Fruit fly (Drosophila melanogaster) whole organism, embryonic: ENCODE results near the gene RabX5.
A peak's percentile ranks its signal among the peaks of the same experiment; 100 is the strongest.

Experiments
- CG10267 ChIP-seq: fragments of 200-800 bp; sonication (Bioruptor generic); optimal IDR thresholded peaks from 2 replicates; lab custom pipeline; 2018; ENCODE audit warnings: missing biosample characterization, mild to moderate bottlenecking, missing genetic modification characterization, moderate library complexity
- CG11247 ChIP-seq: fragments of 200-800 bp; sonication (Bioruptor generic); IDR thresholded peaks from 2 replicates; pipeline ENCODE4 v1.3.6; 2022; ENCODE audit warnings: missing biosample characterization, missing genetic modification characterization
- CG11560 ChIP-seq: fragments of 200-800 bp; sonication (Bioruptor generic); IDR thresholded peaks from 3 replicates; pipeline ENCODE4 v1.3.6; 2022; ENCODE audit warnings: missing biosample characterization, missing genetic modification characterization
- CG12155 ChIP-seq: fragments of 200-800 bp; sonication (Bioruptor generic); optimal IDR thresholded peaks from 3 replicates; lab custom pipeline; 2016; ENCODE audit warnings: missing biosample characterization, missing genetic modification characterization
- CG12236 ChIP-seq: fragments of 200-800 bp; sonication (Bioruptor generic); optimal IDR thresholded peaks from 2 replicates; lab custom pipeline; 2016; ENCODE audit warnings: missing biosample characterization, missing genetic modification characterization
- CG13296 ChIP-seq: fragments of 200-800 bp; sonication (Bioruptor generic); optimal IDR thresholded peaks from 3 replicates; lab custom pipeline; 2018; ENCODE audit warnings: missing biosample characterization, mild to moderate bottlenecking, missing genetic modification characterization
- CG17912 ChIP-seq: fragments of 200-800 bp; sonication (Bioruptor generic); optimal IDR thresholded peaks from 2 replicates; lab custom pipeline; 2018; ENCODE audit warnings: missing biosample characterization, mild to moderate bottlenecking, missing genetic modification characterization
- CG1832 ChIP-seq: fragments of 200-800 bp; sonication (Bioruptor generic); optimal IDR thresholded peaks from 2 replicates; lab custom pipeline; 2017; ENCODE audit warnings: missing biosample characterization, mild to moderate bottlenecking, missing genetic modification characterization, inconsistent platforms
- CG2120 ChIP-seq: fragments of 200-800 bp; sonication (Bioruptor generic); optimal IDR thresholded peaks from 3 replicates; lab custom pipeline; 2016; ENCODE audit warnings: missing biosample characterization, missing genetic modification characterization
- CG2129 ChIP-seq: fragments of 200-800 bp; sonication (Bioruptor generic); IDR thresholded peaks from 2 replicates; pipeline ENCODE4 v1.3.6; 2022; ENCODE audit warnings: missing biosample characterization, missing genetic modification characterization; ENCODE audit not compliant: partially characterized antibody
- CG2678 ChIP-seq: fragments of 200-800 bp; sonication (Bioruptor generic); optimal IDR thresholded peaks from 3 replicates; lab custom pipeline; 2019; ENCODE audit warnings: missing biosample characterization, mild to moderate bottlenecking, missing genetic modification characterization, moderate library complexity
- CG43689 ChIP-seq: fragments of 200-800 bp; sonication (Bioruptor generic); IDR thresholded peaks from 2 replicates; pipeline ENCODE4 v1.3.6; 2022; ENCODE audit warnings: missing biosample characterization, missing genetic modification characterization
- CG4820 ChIP-seq: fragments of 200-800 bp; sonication (Bioruptor generic); optimal IDR thresholded peaks from 3 replicates; lab custom pipeline; 2016; ENCODE audit warnings: missing biosample characterization, missing genetic modification characterization
- CG6175 ChIP-seq: fragments of 200-800 bp; sonication (Bioruptor generic); IDR thresholded peaks from 3 replicates; pipeline ENCODE4 v1.3.6; 2022; ENCODE audit warnings: missing biosample characterization, missing genetic modification characterization
- CG7271 ChIP-seq: fragments of 200-800 bp; sonication (Bioruptor generic); optimal IDR thresholded peaks from 2 replicates; lab custom pipeline; 2018; ENCODE audit warnings: missing biosample characterization, mild to moderate bottlenecking, missing genetic modification characterization, moderate library complexity
- D19A ChIP-seq: fragments of 200-800 bp; optimal IDR thresholded peaks from 3 replicates; lab custom pipeline; 2019; ENCODE audit warnings: missing biosample characterization, mild to moderate bottlenecking, missing genetic modification characterization, moderate library complexity
- E2f2 ChIP-seq: fragments of 200-800 bp; sonication (Bioruptor generic); IDR thresholded peaks from 2 replicates; pipeline ENCODE4 v1.3.6; 2022; ENCODE audit warnings: missing biosample characterization, missing genetic modification characterization
- Ets97D ChIP-seq: fragments of 200-800 bp; sonication (Bioruptor generic); optimal IDR thresholded peaks from 3 replicates; lab custom pipeline; 2016; ENCODE audit warnings: missing biosample characterization, missing genetic modification characterization
- GATAe ChIP-seq: fragments of 200-800 bp; sonication (Bioruptor generic); conservative IDR thresholded peaks from 2 replicates; pipeline ENCODE4 v1.3.6; 2022; ENCODE audit warnings: missing biosample characterization, missing genetic modification characterization
- H2.0 ChIP-seq: fragments of 200-800 bp; sonication (Bioruptor generic); IDR thresholded peaks from 2 replicates; pipeline ENCODE4 v1.3.6; 2022; ENCODE audit warnings: missing biosample characterization, missing genetic modification characterization
- Hmr ChIP-seq: fragments of 200-800 bp; sonication (Bioruptor generic); optimal IDR thresholded peaks from 3 replicates; lab custom pipeline; 2017; ENCODE audit warnings: mild to moderate bottlenecking, missing biosample characterization, missing genetic modification reagents, missing genetic modification characterization
- MBD-R2 ChIP-seq: fragments of 200-800 bp; sonication (Bioruptor generic); IDR thresholded peaks from 2 replicates; pipeline ENCODE4 v1.3.6; 2022; ENCODE audit warnings: missing biosample characterization, missing genetic modification characterization
- Mes4 ChIP-seq: fragments of 200-800 bp; sonication (Bioruptor generic); optimal IDR thresholded peaks from 2 replicates; lab custom pipeline; 2016; ENCODE audit warnings: missing biosample characterization, missing genetic modification characterization
- Myb ChIP-seq: fragments of 200-800 bp; sonication (Bioruptor generic); optimal IDR thresholded peaks from 2 replicates; lab custom pipeline; 2016; ENCODE audit warnings: missing biosample characterization, missing genetic modification characterization
- Pdp1 ChIP-seq, 2 experiments: fragments of 200-800 bp; sonication (Bioruptor generic); optimal IDR thresholded peaks; 3 replicates each; lab custom pipeline; 2016; ENCODE audit warnings: missing biosample characterization in 2 of 2, missing genetic modification characterization in 2 of 2, mild to moderate bottlenecking in 1 of 2, moderate library complexity in 1 of 2
- Six4 ChIP-seq: fragments of 200-800 bp; sonication (Bioruptor generic); optimal IDR thresholded peaks from 2 replicates; lab custom pipeline; 2016; ENCODE audit warnings: missing biosample characterization, missing genetic modification characterization
- Spps ChIP-seq: fragments of 200-800 bp; sonication (Bioruptor generic); optimal IDR thresholded peaks from 2 replicates; lab custom pipeline; 2018; ENCODE audit warnings: missing biosample characterization, mild to moderate bottlenecking, missing genetic modification characterization
- Ssrp ChIP-seq: fragments of 200-800 bp; sonication (Bioruptor generic); optimal IDR thresholded peaks from 2 replicates; lab custom pipeline; 2018; ENCODE audit warnings: missing biosample characterization, mild to moderate bottlenecking, missing genetic modification characterization, moderate library complexity
- amos ChIP-seq: fragments of 200-800 bp; sonication (Bioruptor generic); IDR thresholded peaks from 2 replicates; pipeline ENCODE4 v1.3.6; 2022; ENCODE audit warnings: missing biosample characterization, missing genetic modification characterization; ENCODE audit not compliant: partially characterized antibody
- ase ChIP-seq: fragments of 200-800 bp; sonication (Bioruptor generic); IDR thresholded peaks from 3 replicates; pipeline ENCODE4 v1.3.6; 2022; ENCODE audit warnings: missing biosample characterization, missing genetic modification characterization
- bab2 ChIP-seq: fragments of 200-800 bp; sonication (Bioruptor generic); optimal IDR thresholded peaks from 2 replicates; lab custom pipeline; 2016; ENCODE audit warnings: missing biosample characterization, missing genetic modification characterization
- bowl ChIP-seq: fragments of 200-800 bp; sonication (Bioruptor generic); IDR thresholded peaks from 2 replicates; pipeline ENCODE4 v1.3.6; 2022; ENCODE audit warnings: missing biosample characterization, missing genetic modification characterization
- crol ChIP-seq: fragments of 200-800 bp; sonication (Bioruptor generic); IDR thresholded peaks from 2 replicates; pipeline ENCODE4 v1.3.6; 2022; ENCODE audit warnings: missing biosample characterization, missing genetic modification characterization
- ems ChIP-seq: fragments of 200-800 bp; sonication (Bioruptor generic); optimal IDR thresholded peaks from 3 replicates; lab custom pipeline; 2016; ENCODE audit warnings: missing biosample characterization, missing genetic modification characterization
- en ChIP-seq: fragments of 200-800 bp; sonication (Bioruptor generic); optimal IDR thresholded peaks from 2 replicates; lab custom pipeline; 2016; ENCODE audit warnings: missing biosample characterization, missing genetic modification characterization
- fd102C ChIP-seq: fragments of 200-800 bp; sonication (Bioruptor generic); optimal IDR thresholded peaks from 2 replicates; lab custom pipeline; 2018; ENCODE audit warnings: missing biosample characterization, mild to moderate bottlenecking, missing genetic modification characterization, moderate library complexity
- fd96Cb ChIP-seq: fragments of 200-800 bp; sonication (Bioruptor generic); optimal IDR thresholded peaks from 2 replicates; lab custom pipeline; 2018; ENCODE audit warnings: missing biosample characterization, mild to moderate bottlenecking, missing genetic modification characterization, moderate library complexity
- gcm ChIP-seq: fragments of 200-800 bp; sonication (Bioruptor generic); optimal IDR thresholded peaks from 2 replicates; lab custom pipeline; 2019; ENCODE audit warnings: missing biosample characterization, mild to moderate bottlenecking, missing genetic modification characterization, moderate library complexity
- gt ChIP-seq: fragments of 200-800 bp; sonication (Bioruptor generic); IDR thresholded peaks from 2 replicates; pipeline ENCODE4 v1.3.6; 2022; ENCODE audit warnings: missing biosample characterization, missing genetic modification characterization
- h ChIP-seq: fragments of >200 bp; optimal IDR thresholded peaks from 2 replicates; lab custom pipeline; 2017
- jing ChIP-seq: fragments of 200-800 bp; sonication (Bioruptor generic); optimal IDR thresholded peaks from 2 replicates; lab custom pipeline; 2018; ENCODE audit warnings: missing biosample characterization, mild to moderate bottlenecking, missing genetic modification characterization
- kni ChIP-seq: fragments of 200-800 bp; sonication (Bioruptor generic); optimal IDR thresholded peaks from 3 replicates; lab custom pipeline; 2017; ENCODE audit warnings: mild to moderate bottlenecking, missing biosample characterization, missing genetic modification reagents, missing genetic modification characterization
- lab ChIP-seq: fragments of 200-800 bp; sonication (Bioruptor generic); optimal IDR thresholded peaks from 3 replicates; lab custom pipeline; 2017; ENCODE audit warnings: missing biosample characterization, missing genetic modification characterization, mild to moderate bottlenecking, moderate library complexity, missing genetic modification reagents
- luna ChIP-seq: fragments of 200-800 bp; sonication (Bioruptor generic); optimal IDR thresholded peaks from 2 replicates; lab custom pipeline; 2016; ENCODE audit warnings: missing biosample characterization, missing genetic modification characterization
- mld ChIP-seq: fragments of 200-800 bp; sonication (Bioruptor generic); IDR thresholded peaks from 3 replicates; pipeline ENCODE4 v1.3.6; 2022; ENCODE audit warnings: missing biosample characterization, missing genetic modification characterization; ENCODE audit not compliant: partially characterized antibody
- pum ChIP-seq: fragments of 200-800 bp; sonication (Bioruptor generic); optimal IDR thresholded peaks from 2 replicates; lab custom pipeline; 2016; ENCODE audit warnings: missing biosample characterization, missing genetic modification characterization
- run ChIP-seq: fragments of 200-800 bp; sonication (Bioruptor generic); optimal IDR thresholded peaks from 3 replicates; lab custom pipeline; 2018; ENCODE audit warnings: missing biosample characterization, mild to moderate bottlenecking, missing genetic modification characterization
- slou ChIP-seq: fragments of 200-800 bp; sonication (Bioruptor generic); optimal IDR thresholded peaks from 3 replicates; lab custom pipeline; 2016; ENCODE audit warnings: missing biosample characterization, missing genetic modification characterization
- tio ChIP-seq: fragments of 200-800 bp; sonication (Bioruptor generic); optimal IDR thresholded peaks from 2 replicates; lab custom pipeline; 2017; ENCODE audit warnings: missing biosample characterization, missing genetic modification characterization, inconsistent platforms
- tll ChIP-seq, 2 experiments: fragments of 200-800 bp in 1 of 2; fragments of >200 bp in 1 of 2; sonication (Bioruptor generic) in 1 of 2; optimal IDR thresholded peaks; 2 replicates each; lab custom pipeline; 2017 to 2019; ENCODE audit warnings: missing biosample characterization in 2 of 2, missing genetic modification characterization in 2 of 2, mild to moderate bottlenecking in 1 of 2, moderate library complexity in 1 of 2
- zfh1 ChIP-seq: fragments of 200-800 bp; sonication (Bioruptor generic); IDR thresholded peaks from 3 replicates; pipeline ENCODE4 v1.3.6; 2022; ENCODE audit warnings: missing biosample characterization, missing genetic modification characterization

Gene RabX5

DNA sequence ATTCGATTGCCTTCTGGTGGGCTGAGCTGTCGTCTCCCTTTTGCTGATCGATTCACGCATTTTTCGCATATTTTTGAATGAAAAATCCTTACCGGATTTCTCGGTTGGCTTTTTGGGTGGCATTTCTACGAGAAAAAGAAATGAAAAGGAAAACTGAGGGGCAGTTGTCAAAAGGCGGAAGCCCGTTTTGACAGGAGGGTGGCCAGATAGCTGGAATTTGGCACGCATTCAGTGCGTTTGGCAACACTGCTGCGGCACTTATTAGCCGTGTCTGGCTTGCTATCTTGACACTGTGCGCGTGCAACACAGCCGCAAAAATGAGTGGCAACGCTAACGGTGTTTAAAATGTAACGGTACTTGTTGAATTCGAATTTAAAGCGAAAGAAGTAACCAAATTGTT lies 1.4 kb downstream of the RabX5 start, which contains the start of gene RpL23A (continued):
- TF ChIP-seq bab2 (GFP tag; lab: Kevin White, UChicago) (peak; percentile 95), CG43689 (peak; percentile 90), CG11560 (tag; lab: Robert Waterston, UW) (peak; percentile 88), Ets97D (GFP tag; lab: Kevin White, UChicago) (peak; percentile 100), D19A (tag; lab: Kevin White, UChicago) (peak; percentile 63), ems (GFP tag; lab: Kevin White, UChicago) (peak; percentile 95), CG6175 (GFP tag; lab: Robert Waterston, UW) (peak; percentile 90), Ssrp (peak; percentile 74), Spps (tag; lab: Kevin White, UChicago) (peak; percentile 83), jing (GFP tag; lab: Kevin White, UChicago) (peak; percentile 89), tio (GFP tag; lab: Kevin White, UChicago) (no peak), bowl (peak; percentile 43; the same call in 1 of the 2 replicates), slou (peak; percentile 96), Pdp1 (GFP tag; optimal IDR thresholded peaks at IDR 0.05; lab: Kevin White, UChicago) (peak; percentile 92 to 93), amos (peak; percentile 73), CG17912 (GFP tag; lab: Kevin White, UChicago) (peak; percentile 96), fd96Cb (tag; lab: Kevin White, UChicago) (peak; percentile 74), CG11247 (GFP tag; lab: Robert Waterston, UW) (peak; percentile 97), h (no peak), CG13296 (GFP tag; lab: Kevin White, UChicago) (peak; percentile 92), Myb (GFP tag; lab: Kevin White, UChicago) (peak; percentile 100), mld (GFP tag; lab: Robert Waterston, UW) (no peak), CG12155 (peak; percentile 91), CG2120 (GFP tag; lab: Kevin White, UChicago) (peak; percentile 91), pum (GFP tag; lab: Kevin White, UChicago) (peak; percentile 95), crol (GFP tag; lab: Robert Waterston, UW) (peak; percentile 58), gt (GFP tag; lab: Robert Waterston, UW) (peak; percentile 90), CG2129 (no peak), lab (GFP tag; lab: Kevin White, UChicago) (peak; percentile 99), CG10267 (tag; lab: Kevin White, UChicago) (peak; percentile 100), kni (GFP tag; lab: Kevin White, UChicago) (peak; percentile 96), fd102C (GFP tag; lab: Kevin White, UChicago) (peak; percentile 93), run (tag; lab: Kevin White, UChicago) (peak; percentile 70), Mes4 (GFP tag; lab: Kevin White, UChicago) (peak; percentile 99), CG7271 (tag; lab: Kevin White, UChicago) (peak; percentile 95), CG4820 (GFP tag; lab: Kevin White, UChicago) (peak; percentile 90), GATAe (GFP tag; lab: Robert Waterston, UW) (peak; percentile 75), CG2678 (tag; lab: Kevin White, UChicago) (peak; percentile 85), en (GFP tag; lab: Kevin White, UChicago) (peak; percentile 93), E2f2 (GFP tag; lab: Robert Waterston, UW) (peak; percentile 90), tll (GFP tag; optimal IDR thresholded peaks at IDR 0.05; lab: Kevin White, UChicago) (peak in 1 of 2 experiments; percentile 61), Six4 (peak; percentile 90), H2.0 (GFP tag; lab: Robert Waterston, UW) (peak; percentile 92), CG12236 (GFP tag; lab: Kevin White, UChicago) (peak; percentile 89), luna (peak; percentile 96), gcm (GFP tag; lab: Kevin White, UChicago) (peak; percentile 79), zfh1 (GFP tag; lab: Robert Waterston, UW) (peak; percentile 98), Hmr (GFP tag; lab: Kevin White, UChicago) (peak; percentile 99), ase (peak; percentile 93), CG1832 (GFP tag; lab: Kevin White, UChicago) (no peak), MBD-R2 (GFP tag; lab: Robert Waterston, UW) (peak; percentile 87)
